Fruit fly (Drosophila melanogaster): ENCODE results near the gene Grip91.

- TF ChIP-seq CG8478 (optimal IDR thresholded peaks at IDR 0.05) (no peak), CTCF (optimal IDR thresholded peaks at IDR 0.05) (peak in 1 of 2 experiments; percentile 14)
Observed at dm6 chrX:13783534-13783949, 39.1 kb upstream of the Grip91 start, which contains the start of gene inaE.

All from S2 (cell line).